In genomic region chr3R:11604654-11605436, dm6 we compare ENCODE assay signal across 1 fruit fly cellular context.
A peak's percentile ranks its signal among the peaks of the same experiment; 100 is the strongest.
TF ChIP-seq lines count a peak whose summit lies in the region.

No protein-coding gene starts in this region.

TF ChIP-seq in whole organism, embryonic, 481 proteins besides CTCF, POLR2A, EP300 and RAD21 (continued from another document and continues in another):
- no peak for TF ChIP-seq CG10366 (GFP tag; IDR thresholded peaks at IDR 0.05; lab: Robert Waterston, UW)
- no peak for TF ChIP-seq CG8089 (GFP tag; optimal IDR thresholded peaks at IDR 0.05; lab: Kevin White, UChicago)
- no peak for TF ChIP-seq CG1602 (GFP tag; optimal IDR thresholded peaks at IDR 0.05; lab: Kevin White, UChicago)
- peak; percentile 54 for TF ChIP-seq CG6854 (GFP tag; optimal IDR thresholded peaks at IDR 0.05; lab: Kevin White, UChicago)
- no peak for TF ChIP-seq h (optimal IDR thresholded peaks at IDR 0.05; lab: Kevin White, UChicago)
- TF ChIP-seq jigr1 (GFP tag; IDR thresholded peaks at IDR 0.05; lab: Robert Waterston, UW), result no peak
- no peak for TF ChIP-seq Taf1 (GFP tag; IDR thresholded peaks at IDR 0.05; lab: Robert Waterston, UW)
- TF ChIP-seq CG3065 (GFP tag; optimal IDR thresholded peaks at IDR 0.05; lab: Kevin White, UChicago), result no peak
- TF ChIP-seq BEAF-32 (GFP tag; optimal IDR thresholded peaks at IDR 0.05; lab: Kevin White, UChicago), result no peak
- no peak for TF ChIP-seq CG10274 (GFP tag; optimal IDR thresholded peaks at IDR 0.05; lab: Kevin White, UChicago)
- peak; percentile 99 for TF ChIP-seq yki (optimal IDR thresholded peaks at IDR 0.05; lab: Kevin White, UChicago)
- TF ChIP-seq NfI (GFP tag; optimal IDR thresholded peaks at IDR 0.05; lab: Kevin White, UChicago), result no peak
- TF ChIP-seq CG10565 (GFP tag; optimal IDR thresholded peaks at IDR 0.05; lab: Kevin White, UChicago), result no peak
- TF ChIP-seq sd (tag; optimal IDR thresholded peaks at IDR 0.05; lab: Kevin White, UChicago), result no peak
- peak; percentile 5 for TF ChIP-seq trem (tag; optimal IDR thresholded peaks at IDR 0.05; lab: Kevin White, UChicago)
- TF ChIP-seq Aef1 (GFP tag; IDR thresholded peaks at IDR 0.05; lab: Robert Waterston, UW), result peak; percentile 33; the same call in 1 of the 3 replicates
- peak; percentile 20; the same call in 1 of the 2 replicates for TF ChIP-seq peb (GFP tag; IDR thresholded peaks at IDR 0.05; lab: Robert Waterston, UW)
- no peak for TF ChIP-seq CG4820 (GFP tag; optimal IDR thresholded peaks at IDR 0.05; lab: Kevin White, UChicago)
- no peak for TF ChIP-seq tll (GFP tag; optimal IDR thresholded peaks at IDR 0.05; lab: Kevin White, UChicago)
- TF ChIP-seq CG34224 (GFP tag; IDR thresholded peaks at IDR 0.05; lab: Robert Waterston, UW; ENCODE audit: partially characterized antibody), result peak; percentile 84
- peak; percentile 44 for TF ChIP-seq gcm (GFP tag; optimal IDR thresholded peaks at IDR 0.05; lab: Kevin White, UChicago)
- no peak for TF ChIP-seq corto (GFP tag; optimal IDR thresholded peaks at IDR 0.05; lab: Kevin White, UChicago)
- no peak for TF ChIP-seq danr (GFP tag; IDR thresholded peaks at IDR 0.05; lab: Robert Waterston, UW)
- TF ChIP-seq Dref (GFP tag; IDR thresholded peaks at IDR 0.05; lab: Robert Waterston, UW), result 0 out of 2 replicates have a peak, but pooled peaks have one; percentile 36
- no peak for TF ChIP-seq Dip2 (GFP tag; IDR thresholded peaks at IDR 0.05; lab: Robert Waterston, UW)
- TF ChIP-seq Jarid2 (GFP tag; optimal IDR thresholded peaks at IDR 0.05; lab: Kevin White, UChicago), result peak; percentile 38
- TF ChIP-seq CG3281 (GFP tag; optimal IDR thresholded peaks at IDR 0.05; lab: Kevin White, UChicago), result no peak
- no peak for TF ChIP-seq Six4 (GFP tag; optimal IDR thresholded peaks at IDR 0.05; lab: Kevin White, UChicago)
- TF ChIP-seq CG6813 (GFP tag; optimal IDR thresholded peaks at IDR 0.05; lab: Kevin White, UChicago), result peak; percentile 38
- TF ChIP-seq sc (optimal IDR thresholded peaks at IDR 0.05; lab: Kevin White, UChicago), result no peak
- no peak for TF ChIP-seq sc (GFP tag; optimal IDR thresholded peaks at IDR 0.05; lab: Kevin White, UChicago)
- TF ChIP-seq CG9797 (GFP tag; optimal IDR thresholded peaks at IDR 0.05; lab: Kevin White, UChicago), result no peak
- TF ChIP-seq Doc3 (GFP tag; IDR thresholded peaks at IDR 0.05; lab: Robert Waterston, UW; ENCODE audit: partially characterized antibody), result peak; percentile 50; the same call in 1 of the 3 replicates
- TF ChIP-seq TFAM (GFP tag; optimal IDR thresholded peaks at IDR 0.05; lab: Kevin White, UChicago), result no peak
- peak; percentile 17; the same call in 1 of the 2 replicates for TF ChIP-seq E2f2 (GFP tag; IDR thresholded peaks at IDR 0.05; lab: Robert Waterston, UW)
- no peak for TF ChIP-seq CHES-1-like (GFP tag; optimal IDR thresholded peaks at IDR 0.05; lab: Kevin White, UChicago)
- TF ChIP-seq CG6254 (GFP tag; optimal IDR thresholded peaks at IDR 0.05; lab: Kevin White, UChicago), result peak; percentile 40
- TF ChIP-seq cato (GFP tag; optimal IDR thresholded peaks at IDR 0.05; lab: Kevin White, UChicago; ENCODE audit: borderline replicate concordance), result no peak
- peak; percentile 46 for TF ChIP-seq Hand (GFP tag; optimal IDR thresholded peaks at IDR 0.05; lab: Kevin White, UChicago)
- TF ChIP-seq E2f1 (GFP tag; IDR thresholded peaks at IDR 0.05; lab: Robert Waterston, UW), result no peak
- TF ChIP-seq Doc2 (GFP tag; IDR thresholded peaks at IDR 0.05; lab: Robert Waterston, UW), result no peak
- TF ChIP-seq PHDP (tag; optimal IDR thresholded peaks at IDR 0.05; lab: Kevin White, UChicago), result peak; percentile 15
- peak; percentile 23; the same call in 1 of the 2 replicates for TF ChIP-seq sens-2 (GFP tag; IDR thresholded peaks at IDR 0.05; lab: Robert Waterston, UW)
- TF ChIP-seq Sox100B (GFP tag; optimal IDR thresholded peaks at IDR 0.05; lab: Kevin White, UChicago), result no peak
- TF ChIP-seq gro (GFP tag; optimal IDR thresholded peaks at IDR 0.05; lab: Kevin White, UChicago), result no peak
- TF ChIP-seq prd (optimal IDR thresholded peaks at IDR 0.05; lab: Kevin White, UChicago), result no peak
- TF ChIP-seq prd (GFP tag; IDR thresholded peaks at IDR 0.05; lab: Robert Waterston, UW), result no peak
- no peak for TF ChIP-seq Ets65A (GFP tag; lab: Kevin White, UChicago)
- no peak for TF ChIP-seq gsb-n (tag; optimal IDR thresholded peaks at IDR 0.05; lab: Kevin White, UChicago)
- TF ChIP-seq CG10267 (tag; optimal IDR thresholded peaks at IDR 0.05; lab: Kevin White, UChicago), result no peak
- no peak for TF ChIP-seq MESR4 (GFP tag; optimal IDR thresholded peaks at IDR 0.05; lab: Kevin White, UChicago)
- no peak for TF ChIP-seq Sox102F (GFP tag; optimal IDR thresholded peaks at IDR 0.05; lab: Kevin White, UChicago)
- no peak for TF ChIP-seq CG6689 (GFP tag; IDR thresholded peaks at IDR 0.05; lab: Robert Waterston, UW)
- no peak for TF ChIP-seq CG8388 (GFP tag; optimal IDR thresholded peaks at IDR 0.05; lab: Kevin White, UChicago)
- TF ChIP-seq Lpt (GFP tag; optimal IDR thresholded peaks at IDR 0.05; lab: Kevin White, UChicago), result no peak
- peak; percentile 59 for TF ChIP-seq unc-4 (GFP tag; IDR thresholded peaks at IDR 0.05; lab: Robert Waterston, UW; ENCODE audit: partially characterized antibody)
- peak; percentile 32 for TF ChIP-seq ewg (GFP tag; optimal IDR thresholded peaks at IDR 0.05; lab: Kevin White, UChicago)
- TF ChIP-seq Fer1 (GFP tag; optimal IDR thresholded peaks at IDR 0.05; lab: Kevin White, UChicago), result no peak
- TF ChIP-seq Pdp1 (GFP tag; optimal IDR thresholded peaks at IDR 0.05; lab: Kevin White, UChicago), result no peak
- no peak for TF ChIP-seq org-1 (GFP tag; optimal IDR thresholded peaks at IDR 0.05; lab: Kevin White, UChicago)
- TF ChIP-seq CG31441 (GFP tag; IDR thresholded peaks at IDR 0.05; lab: Robert Waterston, UW), result no peak
- TF ChIP-seq Eip74EF (GFP tag; optimal IDR thresholded peaks at IDR 0.05; lab: Kevin White, UChicago), result peak in 1 of 2 experiments; percentile 4
- no peak for TF ChIP-seq CG11723 (GFP tag; optimal IDR thresholded peaks at IDR 0.05; lab: Kevin White, UChicago)
- 0 out of 3 replicates have a peak, but pooled peaks have one; percentile 26 for TF ChIP-seq CG6791 (GFP tag; IDR thresholded peaks at IDR 0.05; lab: Robert Waterston, UW; ENCODE audit: partially characterized antibody)
- 0 out of 2 replicates have a peak, but pooled peaks have one; percentile 20 for TF ChIP-seq sob (GFP tag; IDR thresholded peaks at IDR 0.05; lab: Robert Waterston, UW)
- TF ChIP-seq onecut (GFP tag; IDR thresholded peaks at IDR 0.05; lab: Robert Waterston, UW), result peak; percentile 98
- peak; percentile 60 for TF ChIP-seq Med (GFP tag; lab: Kevin White, UChicago)
- peak; percentile 21; the same call in 1 of the 3 replicates for TF ChIP-seq so (GFP tag; IDR thresholded peaks at IDR 0.05; lab: Robert Waterston, UW)
- no peak for TF ChIP-seq ems (GFP tag; optimal IDR thresholded peaks at IDR 0.05; lab: Kevin White, UChicago)
- no peak for TF ChIP-seq Dfd (GFP tag; optimal IDR thresholded peaks at IDR 0.05; lab: Kevin White, UChicago)
- TF ChIP-seq eve (GFP tag; optimal IDR thresholded peaks at IDR 0.05; lab: Kevin White, UChicago), result peak in 1 of 2 experiments; percentile 52
- no peak for TF ChIP-seq dimm (GFP tag; IDR thresholded peaks at IDR 0.05; lab: Robert Waterston, UW)
- no peak for TF ChIP-seq CG18599 (GFP tag; optimal IDR thresholded peaks at IDR 0.05; lab: Kevin White, UChicago)
- TF ChIP-seq Ravus (GFP tag; IDR thresholded peaks at IDR 0.05; lab: Robert Waterston, UW), result no peak
- no peak for TF ChIP-seq Side (GFP tag; optimal IDR thresholded peaks at IDR 0.05; lab: Kevin White, UChicago)
- no peak for TF ChIP-seq Rx (GFP tag; IDR thresholded peaks at IDR 0.05; lab: Robert Waterston, UW)
- peak; percentile 25 for TF ChIP-seq MTF-1 (GFP tag; optimal IDR thresholded peaks at IDR 0.05; lab: Kevin White, UChicago; ENCODE audit: borderline replicate concordance)
- TF ChIP-seq CG6175 (GFP tag; IDR thresholded peaks at IDR 0.05; lab: Robert Waterston, UW), result no peak
- no peak for TF ChIP-seq zf30C (GFP tag; optimal IDR thresholded peaks at IDR 0.05; lab: Kevin White, UChicago)
- no peak for TF ChIP-seq fu2 (GFP tag; optimal IDR thresholded peaks at IDR 0.05; lab: Kevin White, UChicago)
- no peak for TF ChIP-seq mld (GFP tag; IDR thresholded peaks at IDR 0.05; lab: Robert Waterston, UW; ENCODE audit: partially characterized antibody)
- 0 out of 3 replicates have a peak, but pooled peaks have one; percentile 22 for TF ChIP-seq CG14860 (GFP tag; IDR thresholded peaks at IDR 0.05; lab: Robert Waterston, UW; ENCODE audit: partially characterized antibody)
- TF ChIP-seq emc (GFP tag; optimal IDR thresholded peaks at IDR 0.05; lab: Kevin White, UChicago), result no peak
- TF ChIP-seq CG16815 (GFP tag; optimal IDR thresholded peaks at IDR 0.05; lab: Kevin White, UChicago), result no peak
- no peak for TF ChIP-seq CG9609 (GFP tag; optimal IDR thresholded peaks at IDR 0.05; lab: Kevin White, UChicago)
- TF ChIP-seq abd-A (tag; optimal IDR thresholded peaks at IDR 0.05; lab: Kevin White, UChicago), result no peak
- peak; percentile 5 for TF ChIP-seq D19A (tag; optimal IDR thresholded peaks at IDR 0.05; lab: Kevin White, UChicago)
- peak; percentile 59; the same call in 1 of the 2 replicates for TF ChIP-seq Drgx (GFP tag; IDR thresholded peaks at IDR 0.05; lab: Robert Waterston, UW)
- TF ChIP-seq sqz (GFP tag; optimal IDR thresholded peaks at IDR 0.05; lab: Kevin White, UChicago), result no peak
- TF ChIP-seq luna (GFP tag; optimal IDR thresholded peaks at IDR 0.05; lab: Kevin White, UChicago), result no peak
- TF ChIP-seq Hr3 (GFP tag; optimal IDR thresholded peaks at IDR 0.05; lab: Kevin White, UChicago), result no peak
- peak; percentile 64; the same call in 1 of the 3 replicates for TF ChIP-seq z (GFP tag; IDR thresholded peaks at IDR 0.05; lab: Robert Waterston, UW)
- peak; percentile 97 to 99 for TF ChIP-seq Trl (optimal IDR thresholded peaks at IDR 0.05; lab: Kevin White, UChicago)
- peak; percentile 7 for TF ChIP-seq Trl (GFP tag; optimal IDR thresholded peaks at IDR 0.05; lab: Kevin White, UChicago)
- TF ChIP-seq ci (GFP tag; IDR thresholded peaks at IDR 0.05; lab: Robert Waterston, UW), result peak; percentile 16; the same call in 1 of the 3 replicates
- TF ChIP-seq crc (GFP tag; optimal IDR thresholded peaks at IDR 0.05; lab: Kevin White, UChicago), result no peak
- TF ChIP-seq sens (GFP tag; lab: Kevin White, UChicago), result peak; percentile 60
- TF ChIP-seq Tbp (GFP tag; optimal IDR thresholded peaks at IDR 0.05; lab: Kevin White, UChicago), result no peak
- no peak for TF ChIP-seq fru (optimal IDR thresholded peaks at IDR 0.05; lab: Kevin White, UChicago)
- no peak for TF ChIP-seq dan (GFP tag; IDR thresholded peaks at IDR 0.05; lab: Robert Waterston, UW)
- TF ChIP-seq her (GFP tag; optimal IDR thresholded peaks at IDR 0.05; lab: Kevin White, UChicago), result no peak
- no peak for TF ChIP-seq hth (optimal IDR thresholded peaks at IDR 0.05; lab: Kevin White, UChicago)
- TF ChIP-seq seq (GFP tag; IDR thresholded peaks at IDR 0.05; lab: Robert Waterston, UW), result no peak
- TF ChIP-seq chif (GFP tag; optimal IDR thresholded peaks at IDR 0.05; lab: Kevin White, UChicago), result no peak
- TF ChIP-seq Hmx (GFP tag; optimal IDR thresholded peaks at IDR 0.05; lab: Kevin White, UChicago), result no peak
- 0 out of 3 replicates have a peak, but pooled peaks have one; percentile 44 for TF ChIP-seq CG11695 (GFP tag; IDR thresholded peaks at IDR 0.05; lab: Robert Waterston, UW)
- TF ChIP-seq cas (GFP tag; IDR thresholded peaks at IDR 0.05; lab: Robert Waterston, UW), result no peak
- TF ChIP-seq Blimp-1 (GFP tag; optimal IDR thresholded peaks at IDR 0.05; lab: Kevin White, UChicago), result peak; percentile 29
- TF ChIP-seq CG5245 (GFP tag; optimal IDR thresholded peaks at IDR 0.05; lab: Kevin White, UChicago), result no peak
- no peak for TF ChIP-seq Asciz (GFP tag; optimal IDR thresholded peaks at IDR 0.05; lab: Kevin White, UChicago)
- no peak for TF ChIP-seq kni (GFP tag; optimal IDR thresholded peaks at IDR 0.05; lab: Kevin White, UChicago)
- no peak for TF ChIP-seq Dip3 (GFP tag; optimal IDR thresholded peaks at IDR 0.05; lab: Kevin White, UChicago)
- no peak for TF ChIP-seq Neu2 (GFP tag; optimal IDR thresholded peaks at IDR 0.05; lab: Kevin White, UChicago; ENCODE audit: borderline replicate concordance)
- TF ChIP-seq vvl (GFP tag; IDR thresholded peaks at IDR 0.05; lab: Robert Waterston, UW), result peak; percentile 60; the same call in 1 of the 2 replicates
- no peak for TF ChIP-seq Gug (GFP tag; IDR thresholded peaks at IDR 0.05; lab: Robert Waterston, UW)
- no peak for TF ChIP-seq CG10543 (GFP tag; optimal IDR thresholded peaks at IDR 0.05; lab: Kevin White, UChicago)
- TF ChIP-seq wek (GFP tag; optimal IDR thresholded peaks at IDR 0.05; lab: Kevin White, UChicago), result peak; percentile 31
- no peak for TF ChIP-seq CG5180 (GFP tag; optimal IDR thresholded peaks at IDR 0.05; lab: Kevin White, UChicago)
- TF ChIP-seq az2 (GFP tag; optimal IDR thresholded peaks at IDR 0.05; lab: Kevin White, UChicago), result no peak
- no peak for TF ChIP-seq CG3847 (GFP tag; IDR thresholded peaks at IDR 0.05; lab: Robert Waterston, UW)
- no peak for TF ChIP-seq Camta (GFP tag; optimal IDR thresholded peaks at IDR 0.05; lab: Kevin White, UChicago)
- TF ChIP-seq fd96Cb (tag; optimal IDR thresholded peaks at IDR 0.05; lab: Kevin White, UChicago), result no peak
- TF ChIP-seq CG10979 (tag; optimal IDR thresholded peaks at IDR 0.05; lab: Kevin White, UChicago), result no peak
- peak; percentile 44 for TF ChIP-seq BtbVII (GFP tag; optimal IDR thresholded peaks at IDR 0.05; lab: Kevin White, UChicago)
- no peak for TF ChIP-seq sim (GFP tag; IDR thresholded peaks at IDR 0.05; lab: Robert Waterston, UW)
- no peak for TF ChIP-seq CG6765 (GFP tag; optimal IDR thresholded peaks at IDR 0.05; lab: Kevin White, UChicago)
- TF ChIP-seq kay (GFP tag; optimal IDR thresholded peaks at IDR 0.05; lab: Kevin White, UChicago), result no peak
- no peak for TF ChIP-seq Myb (GFP tag; optimal IDR thresholded peaks at IDR 0.05; lab: Kevin White, UChicago)
- peak; percentile 95 for TF ChIP-seq stwl (tag; optimal IDR thresholded peaks at IDR 0.05; lab: Kevin White, UChicago)
- peak; percentile 30; the same call in 1 of the 3 replicates for TF ChIP-seq CG7357 (GFP tag; IDR thresholded peaks at IDR 0.05; lab: Robert Waterston, UW)
- TF ChIP-seq Xrp1 (GFP tag; IDR thresholded peaks at IDR 0.05; lab: Robert Waterston, UW), result peak; percentile 9; the same call in 1 of the 2 replicates
- no peak for TF ChIP-seq ERR (GFP tag; optimal IDR thresholded peaks at IDR 0.05; lab: Kevin White, UChicago)
- no peak for TF ChIP-seq CG18476 (GFP tag; optimal IDR thresholded peaks at IDR 0.05; lab: Kevin White, UChicago)
- no peak for TF ChIP-seq CG15514 (GFP tag; optimal IDR thresholded peaks at IDR 0.05; lab: Kevin White, UChicago)
- TF ChIP-seq CG11560 (tag; IDR thresholded peaks at IDR 0.05; lab: Robert Waterston, UW), result no peak
